Worm (Caenorhabditis elegans): ENCODE data around the gene dct-16.

dct-16 gene

DNA sequence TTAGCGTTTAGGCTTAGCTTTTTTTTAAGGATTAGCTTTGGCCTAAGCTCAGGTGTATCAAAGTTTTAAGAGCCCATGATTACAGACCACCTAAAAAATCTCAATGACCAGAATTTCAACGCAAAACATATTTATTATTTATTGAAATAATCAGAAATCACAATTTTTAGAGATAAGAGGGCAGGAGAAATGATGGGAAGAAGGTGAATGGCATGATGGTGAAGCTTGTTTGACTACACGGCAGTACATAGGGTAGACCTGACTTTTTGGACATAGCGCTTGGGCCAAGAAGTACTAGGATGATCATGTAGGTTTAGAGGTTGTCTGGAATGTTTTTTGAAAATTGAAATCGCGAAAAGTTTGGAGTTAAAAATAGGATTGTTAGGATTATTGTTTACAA lies 785 bp upstream of the dct-16 start:
- no peak for TF ChIP-seq ceh-32 (tag; optimal IDR thresholded peaks at IDR 0.05; ENCODE audit: poor library complexity)
- TF ChIP-seq pqm-1 (tag; optimal IDR thresholded peaks at IDR 0.05): peak; percentile 37
- no peak for TF ChIP-seq daf-16 (GFP tag; optimal IDR thresholded peaks at IDR 0.05)
- peak; percentile 65 for TF ChIP-seq daf-16 (tag; optimal IDR thresholded peaks at IDR 0.05)
- TF ChIP-seq dmd-6 (GFP tag; IDR thresholded peaks at IDR 0.05): peak; percentile 76
- TF ChIP-seq Y105C5A.15 (GFP tag; IDR thresholded peaks at IDR 0.05): no peak
- peak; percentile 7 for TF ChIP-seq hlh-11 (tag; optimal IDR thresholded peaks at IDR 0.05)
- TF ChIP-seq nhr-48 (tag; optimal IDR thresholded peaks at IDR 0.05): peak; percentile 54

DNA sequence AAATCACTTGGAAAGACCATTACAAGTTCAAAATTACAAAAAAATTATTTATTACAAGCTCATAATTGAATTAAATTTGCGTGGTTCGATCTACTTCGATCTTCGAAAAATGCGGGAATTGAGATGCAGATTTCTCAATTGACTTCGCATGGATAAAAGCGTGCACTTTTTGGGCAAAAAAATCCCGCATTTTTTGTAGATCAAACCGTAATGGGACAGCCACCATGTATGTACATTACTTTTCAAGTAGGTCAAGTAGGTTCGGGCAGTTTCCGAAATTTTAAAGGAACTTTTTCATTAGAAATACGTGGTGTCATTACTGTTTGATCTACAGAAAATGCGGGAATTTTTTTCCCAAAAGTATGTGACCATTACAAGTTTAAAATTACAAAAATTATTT lies 1.3 kb downstream of the dct-16 start:
- no peak for TF ChIP-seq ctbp-1 (GFP tag; IDR thresholded peaks at IDR 0.05)
- peak; percentile 47; the same call in 1 of the 2 replicates for TF ChIP-seq dmd-6 (GFP tag; IDR thresholded peaks at IDR 0.05)
- TF ChIP-seq madf-5 (GFP tag; IDR thresholded peaks at IDR 0.05): no peak
- TF ChIP-seq lir-3 (tag; optimal IDR thresholded peaks at IDR 0.05): no peak
- 0 out of 2 replicates have a peak, but pooled peaks have one; percentile 19 for TF ChIP-seq mxl-2 (GFP tag; conservative IDR thresholded peaks at IDR 0.05)
- 0 out of 2 replicates have a peak, but pooled peaks have one; percentile 10 for TF ChIP-seq D1046.2 (GFP tag; IDR thresholded peaks at IDR 0.05)
- peak; percentile 50; the same call in 1 of the 2 replicates for TF ChIP-seq mdt-29 (GFP tag; IDR thresholded peaks at IDR 0.05)
- 0 out of 2 replicates have a peak, but pooled peaks have one; percentile 9 for TF ChIP-seq madf-9 (GFP tag; conservative IDR thresholded peaks at IDR 0.05)
- TF ChIP-seq spr-3 (GFP tag; optimal IDR thresholded peaks at IDR 0.05): no peak
- peak; percentile 70 for TF ChIP-seq gei-8 (GFP tag; optimal IDR thresholded peaks at IDR 0.05)
- peak; percentile 30 for TF ChIP-seq pqm-1 (tag; optimal IDR thresholded peaks at IDR 0.05)
- TF ChIP-seq aha-1 (tag): peak; percentile 19
- peak; percentile 0 for TF ChIP-seq F49E8.2 (tag; optimal IDR thresholded peaks at IDR 0.05; ENCODE audit: borderline replicate concordance)
- TF ChIP-seq T20F7.1 (GFP tag; optimal IDR thresholded peaks at IDR 0.05): peak; percentile 40
- peak; percentile 68 for TF ChIP-seq Y48G9A.11 (GFP tag; IDR thresholded peaks at IDR 0.05)
- peak; percentile 26 for TF ChIP-seq dve-1 (tag; optimal IDR thresholded peaks at IDR 0.05; ENCODE audit: insufficient read depth)
- peak in 1 of 2 experiments; percentile 23 for TF ChIP-seq daf-16 (GFP tag; optimal IDR thresholded peaks at IDR 0.05)
- peak; percentile 18 for TF ChIP-seq daf-16 (tag; optimal IDR thresholded peaks at IDR 0.05)
- peak; percentile 94 for TF ChIP-seq zfp-3 (GFP tag; conservative IDR thresholded peaks at IDR 0.05)
- TF ChIP-seq nhr-48 (tag; optimal IDR thresholded peaks at IDR 0.05): peak; percentile 16
- TF ChIP-seq lsy-2 (tag; optimal IDR thresholded peaks at IDR 0.05): no peak
- no peak for TF ChIP-seq ceh-32 (tag; optimal IDR thresholded peaks at IDR 0.05; ENCODE audit: poor library complexity)
- no peak for TF ChIP-seq zip-11 (GFP tag; IDR thresholded peaks at IDR 0.05)
- TF ChIP-seq lin-38 (GFP tag; IDR thresholded peaks at IDR 0.05): peak; percentile 55
- TF ChIP-seq unc-62 (GFP tag; optimal IDR thresholded peaks at IDR 0.05 in 1 of 2): peak in 1 of 2 experiments; percentile 32
- no peak for TF ChIP-seq unc-62 (tag; optimal IDR thresholded peaks at IDR 0.05)
- TF ChIP-seq tra-1 (GFP tag; IDR thresholded peaks at IDR 0.05): peak; percentile 25; the same call in 1 of the 2 replicates
- 0 out of 2 replicates have a peak, but pooled peaks have one; percentile 49 for TF ChIP-seq saeg-2 (GFP tag; IDR thresholded peaks at IDR 0.05)
- TF ChIP-seq ceh-20 (GFP tag; IDR thresholded peaks at IDR 0.05): 0 out of 2 replicates have a peak, but pooled peaks have one; percentile 45
- peak; percentile 50 for TF ChIP-seq nhr-102 (tag; optimal IDR thresholded peaks at IDR 0.05)
- 0 out of 2 replicates have a peak, but pooled peaks have one; percentile 34 for TF ChIP-seq dmd-8 (GFP tag; IDR thresholded peaks at IDR 0.05)
- TF ChIP-seq hlh-11 (tag; optimal IDR thresholded peaks at IDR 0.05): peak; percentile 28
- TF ChIP-seq T26A8.4 (GFP tag; IDR thresholded peaks at IDR 0.05): 0 out of 2 replicates have a peak, but pooled peaks have one; percentile 23
- peak; percentile 57; the same call in 1 of the 2 replicates for TF ChIP-seq F44E2.7 (GFP tag; IDR thresholded peaks at IDR 0.05)
- TF ChIP-seq arid-1 (GFP tag; conservative IDR thresholded peaks at IDR 0.05): peak; percentile 41; the same call in 1 of the 2 replicates
- TF ChIP-seq Y75B8A.6 (GFP tag; IDR thresholded peaks at IDR 0.05): peak; percentile 30; the same call in 1 of the 2 replicates

All from whole organism, L4 larva.